Fruit fly (Drosophila melanogaster) whole organism, prepupa: ENCODE measurements around the gene CG16812.

ENCODE experiments used
- CG10631 ChIP-seq: fragments of 200-800 bp; sonication (Bioruptor generic); optimal IDR thresholded peaks from 2 replicates; lab custom pipeline; 2016; ENCODE audit warnings: missing biosample characterization, missing genetic modification characterization
- CG11294 ChIP-seq: fragments of 200-800 bp; sonication (Bioruptor generic); IDR thresholded peaks from 2 replicates; pipeline ENCODE4 v1.3.6; 2022; ENCODE audit warnings: missing biosample characterization, missing genetic modification characterization
- CG1621 ChIP-seq: fragments of 200-800 bp; sonication (Bioruptor generic); optimal IDR thresholded peaks from 3 replicates; lab custom pipeline; 2018; ENCODE audit warnings: missing biosample characterization, mild to moderate bottlenecking, missing genetic modification characterization
- CG4318 ChIP-seq: fragments of 200-800 bp; sonication (Bioruptor generic); optimal IDR thresholded peaks from 3 replicates; lab custom pipeline; 2017; ENCODE audit warnings: missing biosample characterization, mild to moderate bottlenecking, missing genetic modification characterization
- CG6792 ChIP-seq: fragments of 200-800 bp; sonication (Bioruptor generic); optimal IDR thresholded peaks from 3 replicates; lab custom pipeline; 2016; ENCODE audit warnings: missing biosample characterization, missing genetic modification characterization
- CG6854 ChIP-seq: fragments of 200-800 bp; sonication (Bioruptor generic); optimal IDR thresholded peaks from 2 replicates; lab custom pipeline; 2017; ENCODE audit warnings: missing biosample characterization, mild to moderate bottlenecking, missing genetic modification characterization
- CG8319 ChIP-seq: fragments of 200-800 bp; sonication (Bioruptor generic); optimal IDR thresholded peaks from 3 replicates; lab custom pipeline; 2016; ENCODE audit warnings: missing biosample characterization, missing genetic modification characterization
- CG8632 ChIP-seq: fragments of 200-800 bp; sonication (Bioruptor generic); optimal IDR thresholded peaks from 3 replicates; lab custom pipeline; 2016; ENCODE audit warnings: missing biosample characterization, missing genetic modification characterization
- Eip75B ChIP-seq: fragments of 200-800 bp; sonication (Bioruptor generic); optimal IDR thresholded peaks from 3 replicates; lab custom pipeline; 2016; ENCODE audit warnings: missing biosample characterization, missing genetic modification characterization
- Eip78C ChIP-seq: fragments of 200-800 bp; sonication (Bioruptor generic); peaks from one replicate; lab custom pipeline; 2016; ENCODE audit warnings: missing biosample characterization, missing genetic modification characterization
- Gug ChIP-seq: fragments of 200-800 bp; sonication (Bioruptor generic); IDR thresholded peaks from 2 replicates; pipeline ENCODE4 v1.3.6; 2022; ENCODE audit warnings: missing biosample characterization, missing genetic modification characterization
- Met ChIP-seq: fragments of 200-800 bp; sonication (Bioruptor generic); optimal IDR thresholded peaks from 3 replicates; lab custom pipeline; 2016; ENCODE audit warnings: missing biosample characterization, missing genetic modification characterization
- Sox14 ChIP-seq: fragments of 200-800 bp; sonication (Bioruptor generic); optimal IDR thresholded peaks from 3 replicates; lab custom pipeline; 2016; ENCODE audit warnings: missing biosample characterization, missing genetic modification characterization
- pdm3 ChIP-seq: fragments of 200-800 bp; sonication (Bioruptor generic); optimal IDR thresholded peaks from 3 replicates; lab custom pipeline; 2016; ENCODE audit warnings: missing biosample characterization, missing genetic modification characterization

- TF ChIP-seq CG8632 (GFP tag; lab: Kevin White, UChicago) (no peak), Eip78C (GFP tag; lab: Kevin White, UChicago) (no peak), CG6854 (GFP tag; lab: Kevin White, UChicago) (no peak), Sox14 (GFP tag; lab: Kevin White, UChicago) (no peak), Met (no peak), CG10631 (GFP tag; lab: Kevin White, UChicago) (no peak), CG4318 (GFP tag; lab: Kevin White, UChicago) (no peak), CG11294 (GFP tag; lab: Robert Waterston, UW) (no peak), pdm3 (GFP tag; lab: Kevin White, UChicago) (no peak), CG6792 (GFP tag; lab: Kevin White, UChicago) (no peak), CG8319 (GFP tag; lab: Kevin White, UChicago) (no peak), Gug (GFP tag; lab: Robert Waterston, UW) (no peak), Eip75B (no peak), CG1621 (tag; lab: Kevin White, UChicago) (no peak)
Observed at dm6 chr2L:13231739-13232138, 9.4 kb downstream of the CG16812 start, which contains the start of gene Prosalpha6T.
